Worm (Caenorhabditis elegans) whole organism, L4 larva: ENCODE results near the gene ZC21.6.

ENCODE experiments used
- D1046.2 ChIP-seq: fragments of 200-800 bp; sonication (Bioruptor generic); IDR thresholded peaks from 2 replicates; pipeline ENCODE4 v1.3.6; 2022; ENCODE audit warnings: missing genetic modification characterization, missing compliant biosample characterization
- F26F4.8 ChIP-seq: fragments of 200-800 bp; sonication (Bioruptor generic); conservative IDR thresholded peaks from 2 replicates; pipeline ENCODE4 v1.3.6; 2022; ENCODE audit warnings: missing genetic modification characterization, missing compliant biosample characterization
- F44E2.7 ChIP-seq: fragments of 200-800 bp; sonication (Bioruptor generic); IDR thresholded peaks from 2 replicates; pipeline ENCODE4 v2.1.2; 2022; ENCODE audit warnings: missing genetic modification characterization, missing compliant biosample characterization
- R02D3.7 ChIP-seq: fragments of 150-350 bp; sonication (generic microtip); optimal IDR thresholded peaks from 3 replicates; lab custom pipeline; 2014; ENCODE audit warnings: missing biosample characterization, missing genetic modification characterization
- T20F7.1 ChIP-seq: fragments of 200-800 bp; sonication (Bioruptor generic); optimal IDR thresholded peaks from 2 replicates; lab custom pipeline; 2018; ENCODE audit warnings: mild to moderate bottlenecking, missing genetic modification characterization, missing compliant biosample characterization
- Y105C5A.15 ChIP-seq: fragments of 200-800 bp; sonication (Bioruptor generic); IDR thresholded peaks from 2 replicates; pipeline ENCODE4 v1.3.6; 2022; ENCODE audit warnings: missing genetic modification characterization, missing compliant biosample characterization
- Y48G9A.11 ChIP-seq: fragments of 200-800 bp; sonication (Bioruptor generic); IDR thresholded peaks from 2 replicates; pipeline ENCODE4 v1.3.6; 2022; ENCODE audit warnings: missing genetic modification reagents, missing genetic modification characterization, missing compliant biosample characterization
- Y75B8A.6 ChIP-seq: fragments of 200-800 bp; sonication (Bioruptor generic); IDR thresholded peaks from 2 replicates; pipeline ENCODE4 v1.3.6; 2022; ENCODE audit warnings: missing genetic modification reagents, missing genetic modification characterization, missing compliant biosample characterization
- aha-1 ChIP-seq: fragments of 150-350 bp; peaks from one replicate; lab custom pipeline; 2014; ENCODE audit warnings: missing biosample characterization, missing genetic modification characterization
- arid-1 ChIP-seq: fragments of 200-800 bp; sonication (Bioruptor generic); conservative IDR thresholded peaks from 2 replicates; pipeline ENCODE4 v1.3.6; 2022; ENCODE audit warnings: missing genetic modification reagents, missing genetic modification characterization, missing compliant biosample characterization
- ceh-20 ChIP-seq: fragments of 200-800 bp; sonication (Bioruptor generic); IDR thresholded peaks from 2 replicates; pipeline ENCODE4 v1.3.6; 2022; ENCODE audit warnings: missing genetic modification reagents, missing genetic modification characterization, missing compliant biosample characterization
- ceh-28 ChIP-seq: fragments of 150-350 bp; optimal IDR thresholded peaks from 2 replicates; lab custom pipeline; 2014; ENCODE audit warnings: missing biosample characterization, missing genetic modification reagents, missing genetic modification characterization
- ceh-62 ChIP-seq: sonication (generic microtip); optimal IDR thresholded peaks from 2 replicates; lab custom pipeline; 2017; ENCODE audit warnings: missing biosample characterization, missing genetic modification characterization
- daf-16 ChIP-seq, 3 experiments: sonication (generic microtip); optimal IDR thresholded peaks; 2 replicates each; lab custom pipeline; 2016 to 2017; ENCODE audit warnings: missing genetic modification characterization in 3 of 3, missing genetic modification reagents in 3 of 3, mild to moderate bottlenecking in 2 of 3, missing compliant biosample characterization in 2 of 3, missing biosample characterization in 1 of 3, moderate library complexity in 1 of 3
- dve-1 ChIP-seq: sonication (generic microtip); optimal IDR thresholded peaks from 2 replicates; lab custom pipeline; 2017; ENCODE audit warnings: antibody characterized with exemption, mild to moderate bottlenecking, missing genetic modification characterization, missing compliant biosample characterization; ENCODE audit not compliant: insufficient read depth
- egl-43 ChIP-seq: fragments of 200-800 bp; sonication (Bioruptor generic); IDR thresholded peaks from 2 replicates; pipeline ENCODE4 v1.3.6; 2022; ENCODE audit warnings: missing genetic modification reagents, missing genetic modification characterization, missing compliant biosample characterization
- fkh-10 ChIP-seq: fragments of 150-350 bp; optimal IDR thresholded peaks from 2 replicates; lab custom pipeline; 2014; ENCODE audit warnings: missing biosample characterization, missing genetic modification reagents, missing genetic modification characterization
- lim-7 ChIP-seq: fragments of 200-800 bp; sonication (Bioruptor generic); IDR thresholded peaks from 2 replicates; pipeline ENCODE4 v1.3.6; 2022; ENCODE audit warnings: missing genetic modification characterization, missing compliant biosample characterization
- lin-13 ChIP-seq: fragments of 150-350 bp; optimal IDR thresholded peaks from 2 replicates; lab custom pipeline; 2014; ENCODE audit warnings: missing biosample characterization, missing genetic modification reagents, missing genetic modification characterization
- lin-15B ChIP-seq: fragments of 150-350 bp; sonication (generic microtip); optimal IDR thresholded peaks from 3 replicates; lab custom pipeline; 2014; ENCODE audit warnings: missing biosample characterization, missing genetic modification characterization
- lin-39 ChIP-seq: fragments of 150-350 bp; optimal IDR thresholded peaks from 2 replicates; lab custom pipeline; 2014; ENCODE audit warnings: missing biosample characterization, missing genetic modification reagents, missing genetic modification characterization
- madf-5 ChIP-seq, 2 experiments: fragments of 200-800 bp; sonication (Bioruptor generic); IDR thresholded peaks; 2 replicates each; pipeline ENCODE4 v1.3.6; 2022; ENCODE audit warnings: missing compliant biosample characterization in 2 of 2, missing genetic modification characterization in 2 of 2
- madf-9 ChIP-seq: fragments of 200-800 bp; sonication (Bioruptor generic); conservative IDR thresholded peaks from 2 replicates; pipeline ENCODE4 v1.3.6; 2022; ENCODE audit warnings: missing genetic modification reagents, missing genetic modification characterization, missing compliant biosample characterization
- mxl-2 ChIP-seq: fragments of 200-800 bp; sonication (Bioruptor generic); conservative IDR thresholded peaks from 2 replicates; pipeline ENCODE4 v1.3.6; 2022; ENCODE audit warnings: missing genetic modification reagents, missing genetic modification characterization, missing compliant biosample characterization
- nhr-28 ChIP-seq: fragments of 150-350 bp; optimal IDR thresholded peaks from 2 replicates; lab custom pipeline; 2014; ENCODE audit warnings: missing biosample characterization, missing genetic modification characterization
- nhr-41 ChIP-seq: fragments of 200-800 bp; sonication (Bioruptor generic); IDR thresholded peaks from 2 replicates; pipeline ENCODE4 v1.3.6; 2022; ENCODE audit warnings: missing genetic modification reagents, missing genetic modification characterization, missing compliant biosample characterization
- nhr-48 ChIP-seq: sonication (generic microtip); optimal IDR thresholded peaks from 2 replicates; lab custom pipeline; 2016; ENCODE audit warnings: mild to moderate bottlenecking, missing genetic modification characterization, missing compliant biosample characterization
- nhr-6 ChIP-seq: fragments of 150-350 bp; optimal IDR thresholded peaks from 2 replicates; lab custom pipeline; 2014; ENCODE audit warnings: missing biosample characterization, missing genetic modification characterization
- set-16 ChIP-seq: fragments of 200-800 bp; sonication (Bioruptor generic); IDR thresholded peaks from 2 replicates; pipeline ENCODE4 v1.3.6; 2022; ENCODE audit warnings: missing genetic modification reagents, missing genetic modification characterization, missing compliant biosample characterization
- spr-3 ChIP-seq: fragments of 200-800 bp; sonication (Bioruptor generic); optimal IDR thresholded peaks from 2 replicates; lab custom pipeline; 2018; ENCODE audit warnings: mild to moderate bottlenecking, missing genetic modification characterization, missing compliant biosample characterization
- unc-62 ChIP-seq, 3 experiments: fragments of 150-350 bp in 1 of 3; sonication (generic microtip); optimal IDR thresholded peaks in 2 of 3; peaks in 1 of 3; 1 replicate in 1 of 3; 2 replicates in 2 of 3; lab custom pipeline; 2014 to 2017; ENCODE audit warnings: missing biosample characterization in 3 of 3, missing genetic modification characterization in 3 of 3, missing genetic modification reagents in 3 of 3, missing genotype in 1 of 3
- zip-11 ChIP-seq: fragments of 200-800 bp; sonication (Bioruptor generic); IDR thresholded peaks from 2 replicates; pipeline ENCODE4 v1.3.6; 2022; ENCODE audit warnings: missing genetic modification characterization, missing compliant biosample characterization

Gene ZC21.6

ce11 chrIII:8551705-8552104 is 6.3 kb upstream of the ZC21.6 start:
- TF ChIP-seq nhr-28 (tag; lab: Kevin White, UChicago) (peak; percentile 97), Y48G9A.11 (GFP tag; lab: Robert Waterston, UW) (no peak)
- TF ChIP-seq, all 104 proteins: peak for 1

- 0 out of 4 replicates have a peak, but pooled peaks of 1 of the 2 experiments have one; percentile 37 for TF ChIP-seq madf-5 (GFP tag; IDR thresholded peaks at IDR 0.05; lab: Robert Waterston, UW)
- 0 out of 2 replicates have a peak, but pooled peaks have one; percentile 54 for TF ChIP-seq arid-1 (GFP tag; lab: Robert Waterston, UW)
- TF ChIP-seq Y48G9A.11 (GFP tag; lab: Robert Waterston, UW), result peak; percentile 35; the same call in 1 of the 2 replicates
- TF ChIP-seq madf-9 (GFP tag; lab: Robert Waterston, UW), result peak; percentile 60
- TF ChIP-seq D1046.2, result 0 out of 2 replicates have a peak, but pooled peaks have one; percentile 31
- TF ChIP-seq nhr-41 (GFP tag; lab: Robert Waterston, UW), result 0 out of 2 replicates have a peak, but pooled peaks have one; percentile 10
- TF ChIP-seq Y105C5A.15 (GFP tag; lab: Robert Waterston, UW), result peak; percentile 82; the same call in 1 of the 2 replicates
- peak; percentile 62; the same call in 1 of the 2 replicates for TF ChIP-seq F26F4.8 (GFP tag; lab: Robert Waterston, UW)
- TF ChIP-seq, all 104 proteins: peak for 8; not testable (repeated sequence) for 96
Measured at ce11 chrIII:8541028-8541427, 4.4 kb downstream of the ZC21.6 start.

ce11 chrIII:8535445-8535844 is 10.0 kb downstream of the ZC21.6 start:
- TF ChIP-seq mxl-2 (GFP tag; lab: Robert Waterston, UW) (no peak), dve-1 (no peak), ceh-28 (no peak), Y75B8A.6 (GFP tag; lab: Robert Waterston, UW) (no peak), nhr-6 (tag; lab: Kevin White, UChicago) (no peak), lin-15B (tag; lab: Kevin White, UChicago) (no peak), unc-62 (GFP tag; optimal IDR thresholded peaks at IDR 0.05 in 1 of 2; lab: Kevin White, UChicago) (no peak), unc-62 (tag; optimal IDR thresholded peaks at IDR 0.05; lab: Kevin White, UChicago) (no peak), aha-1 (tag; lab: Kevin White, UChicago) (no peak), zip-11 (GFP tag; lab: Robert Waterston, UW) (no peak), fkh-10 (GFP tag; lab: Kevin White, UChicago) (no peak), R02D3.7 (tag; lab: Kevin White, UChicago) (no peak), set-16 (GFP tag; lab: Robert Waterston, UW) (no peak), lin-39 (tag; lab: Kevin White, UChicago) (no peak), ceh-62 (tag; lab: Kevin White, UChicago) (no peak), ceh-20 (GFP tag; lab: Robert Waterston, UW) (no peak), spr-3 (GFP tag; lab: Kevin White, UChicago) (no peak), T20F7.1 (no peak)

DNA sequence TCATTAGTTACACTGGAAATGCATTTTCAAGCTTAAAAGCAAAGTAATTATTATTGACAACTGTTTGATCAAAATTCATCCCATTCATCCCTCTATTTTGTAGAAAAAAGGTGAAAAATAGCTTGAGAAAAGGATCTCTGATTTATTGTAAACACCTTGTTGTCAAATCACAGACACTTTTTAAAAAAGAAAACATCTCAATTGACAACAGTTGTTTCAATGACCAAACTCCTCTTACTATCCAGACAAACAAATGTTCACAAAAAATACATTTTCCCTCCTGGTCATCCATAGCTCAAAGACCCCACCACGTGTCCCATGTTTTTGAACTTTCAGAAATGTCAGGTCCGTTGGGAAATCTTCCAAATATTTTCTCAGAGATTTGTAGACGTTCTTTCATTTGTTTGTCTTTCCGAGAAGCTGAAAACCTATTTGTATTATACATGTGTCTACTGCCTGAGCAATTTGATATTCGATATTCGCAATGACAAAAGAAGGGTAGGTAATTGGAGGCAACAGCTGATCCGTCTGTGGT is 10.7 kb downstream of the ZC21.6 start, which contains the start of gene trp-1:
Gene trp-1, plus strand, starts transcription at position 485 of the 535 bp plus-strand sequence.
- TF ChIP-seq aha-1 (tag; lab: Kevin White, UChicago), result peak; percentile 75
- no peak for TF ChIP-seq lin-13 (GFP tag; lab: Kevin White, UChicago)
- TF ChIP-seq nhr-48 (tag; lab: Kevin White, UChicago), result no peak
- TF ChIP-seq F44E2.7, result no peak
- no peak for TF ChIP-seq lim-7 (GFP tag; lab: Robert Waterston, UW)
- TF ChIP-seq unc-62 (GFP tag; optimal IDR thresholded peaks at IDR 0.05 in 1 of 2; lab: Kevin White, UChicago), result peak in 1 of 2 experiments; percentile 86
- no peak for TF ChIP-seq unc-62 (tag; optimal IDR thresholded peaks at IDR 0.05; lab: Kevin White, UChicago)
- TF ChIP-seq daf-16 (GFP tag; optimal IDR thresholded peaks at IDR 0.05; lab: Kevin White, UChicago), result peak in 1 of 2 experiments; percentile 96
- no peak for TF ChIP-seq daf-16 (tag; optimal IDR thresholded peaks at IDR 0.05; lab: Kevin White, UChicago)
- TF ChIP-seq egl-43 (GFP tag; lab: Robert Waterston, UW), result no peak
- TF ChIP-seq R02D3.7 (tag; lab: Kevin White, UChicago), result no peak
- TF ChIP-seq, all 104 proteins: peak for 3
